Worm (Caenorhabditis elegans): ENCODE measurements around the gene mltn-10.

mltn-10 gene

ce11 chrII:14588162-14588561, 34.7 kb upstream of the mltn-10 start, which contains the start of gene nspb-10:
TSS of gene nspb-10 (minus strand) at chrII:14588262.
- TF ChIP-seq tbx-11 (GFP tag; IDR thresholded peaks at IDR 0.05) (no peak), tra-4 (tag; optimal IDR thresholded peaks at IDR 0.05) (no peak), hmbx-1 (tag; optimal IDR thresholded peaks at IDR 0.05) (no peak), tbx-37 (GFP tag; conservative IDR thresholded peaks at IDR 0.05) (no peak), flt-1 (GFP tag; IDR thresholded peaks at IDR 0.05) (no peak), hmg-4 (GFP tag; optimal IDR thresholded peaks at IDR 0.05) (no peak), scrt-1 (GFP tag; IDR thresholded peaks at IDR 0.05) (no peak), ceh-13 (GFP tag; optimal IDR thresholded peaks at IDR 0.05) (no peak), ama-1 (optimal IDR thresholded peaks at IDR 0.05) (no peak), aly-1 (tag; optimal IDR thresholded peaks at IDR 0.05) (no peak), sea-1 (GFP tag; conservative IDR thresholded peaks at IDR 0.05) (no peak), ceh-36 (tag; optimal IDR thresholded peaks at IDR 0.05) (no peak), hnd-1 (tag; optimal IDR thresholded peaks at IDR 0.05) (no peak), B0310.2 (tag; optimal IDR thresholded peaks at IDR 0.05) (no peak), pes-1 (GFP tag; IDR thresholded peaks at IDR 0.05) (no peak)

- TF ChIP-seq ama-1 (optimal IDR thresholded peaks at IDR 0.05): no peak
These were observed 31.2 kb upstream of the mltn-10 start, which contains the start of gene C01G12.7 for ce11 chrII:14591699-14592098. TSS of gene C01G12.7 (minus strand) at chrII:14591893.

ce11 chrII:14592629-14593028, 30.2 kb upstream of the mltn-10 start:
- no peak for TF ChIP-seq ceh-36 (tag; optimal IDR thresholded peaks at IDR 0.05)
- TF ChIP-seq hmg-4 (GFP tag; optimal IDR thresholded peaks at IDR 0.05): no peak
- TF ChIP-seq hmbx-1 (tag; optimal IDR thresholded peaks at IDR 0.05): no peak

ce11 chrII:14593281-14593680, 29.6 kb upstream of the mltn-10 start, which contains the start of gene catp-4:
TSS of gene catp-4 (plus strand) at chrII:14593581.
- TF ChIP-seq hmbx-1 (tag; optimal IDR thresholded peaks at IDR 0.05): no peak
- TF ChIP-seq ama-1 (optimal IDR thresholded peaks at IDR 0.05): no peak
- TF ChIP-seq B0310.2 (tag; optimal IDR thresholded peaks at IDR 0.05): no peak
- no peak for TF ChIP-seq ceh-13 (GFP tag; optimal IDR thresholded peaks at IDR 0.05)
- no peak for TF ChIP-seq sea-1 (GFP tag; conservative IDR thresholded peaks at IDR 0.05)
- TF ChIP-seq F13C5.2 (tag; optimal IDR thresholded peaks at IDR 0.05): no peak

- TF ChIP-seq hnd-1 (tag; optimal IDR thresholded peaks at IDR 0.05) (no peak), tbx-37 (GFP tag; conservative IDR thresholded peaks at IDR 0.05) (no peak), ceh-13 (GFP tag; optimal IDR thresholded peaks at IDR 0.05) (no peak), tra-4 (tag; optimal IDR thresholded peaks at IDR 0.05) (no peak), pes-1 (GFP tag; IDR thresholded peaks at IDR 0.05) (no peak), tbx-11 (GFP tag; IDR thresholded peaks at IDR 0.05) (no peak), scrt-1 (GFP tag; IDR thresholded peaks at IDR 0.05) (no peak), hmg-4 (GFP tag; optimal IDR thresholded peaks at IDR 0.05) (no peak), flt-1 (GFP tag; IDR thresholded peaks at IDR 0.05) (no peak), aly-1 (tag; optimal IDR thresholded peaks at IDR 0.05) (no peak)
These were observed 25.1 kb upstream of the mltn-10 start for ce11 chrII:14597788-14598187.

ce11 chrII:14598367-14598766, 24.5 kb upstream of the mltn-10 start:
- TF ChIP-seq hmg-4 (GFP tag; optimal IDR thresholded peaks at IDR 0.05) (no peak), F13C5.2 (tag; optimal IDR thresholded peaks at IDR 0.05) (no peak), hnd-1 (tag; optimal IDR thresholded peaks at IDR 0.05) (no peak), ceh-36 (tag; optimal IDR thresholded peaks at IDR 0.05) (no peak), ama-1 (optimal IDR thresholded peaks at IDR 0.05) (no peak)

- TF ChIP-seq scrt-1 (GFP tag; IDR thresholded peaks at IDR 0.05) (no peak), tra-4 (tag; optimal IDR thresholded peaks at IDR 0.05) (no peak)
These were observed 23.5 kb upstream of the mltn-10 start for ce11 chrII:14599284-14599862.

ce11 chrII:14599933-14600630, 22.8 kb upstream of the mltn-10 start:
- no peak for TF ChIP-seq pes-1 (GFP tag; IDR thresholded peaks at IDR 0.05)
- TF ChIP-seq ceh-13 (GFP tag; optimal IDR thresholded peaks at IDR 0.05): no peak
- no peak for TF ChIP-seq ets-7 (tag; optimal IDR thresholded peaks at IDR 0.05)
- TF ChIP-seq hmg-4 (GFP tag; optimal IDR thresholded peaks at IDR 0.05): no peak
- no peak for TF ChIP-seq hmbx-1 (tag; optimal IDR thresholded peaks at IDR 0.05)
- no peak for TF ChIP-seq tbx-37 (GFP tag; conservative IDR thresholded peaks at IDR 0.05)
- TF ChIP-seq ama-1 (optimal IDR thresholded peaks at IDR 0.05): no peak
- no peak for TF ChIP-seq tbx-11 (GFP tag; IDR thresholded peaks at IDR 0.05)
- TF ChIP-seq B0310.2 (tag; optimal IDR thresholded peaks at IDR 0.05): no peak
- no peak for TF ChIP-seq hnd-1 (tag; optimal IDR thresholded peaks at IDR 0.05)
- TF ChIP-seq flt-1 (GFP tag; IDR thresholded peaks at IDR 0.05): no peak
- TF ChIP-seq scrt-1 (GFP tag; IDR thresholded peaks at IDR 0.05): no peak
- TF ChIP-seq F13C5.2 (tag; optimal IDR thresholded peaks at IDR 0.05): no peak

- TF ChIP-seq tbx-37 (GFP tag; conservative IDR thresholded peaks at IDR 0.05) (no peak), flt-1 (GFP tag; IDR thresholded peaks at IDR 0.05) (no peak)
These were observed 22.0 kb upstream of the mltn-10 start, which contains the start of gene tps-2 for ce11 chrII:14600852-14601313. TSS of gene tps-2 (plus strand) at chrII:14600902.

All from whole organism, early embryonic.